Fruit fly (Drosophila melanogaster) whole organism, embryonic: Measurements from ENCODE around the gene Act87E.

Experiments used
- ATbp ChIP-seq: fragments of 200-800 bp; sonication (Bioruptor generic); optimal IDR thresholded peaks from 2 replicates; lab custom pipeline; 2017; ENCODE audit warnings: missing biosample characterization, mild to moderate bottlenecking, missing genetic modification characterization, missing genetic modification reagents
- B-H1 ChIP-seq: fragments of 200-800 bp; sonication (Bioruptor generic); IDR thresholded peaks from 3 replicates; pipeline ENCODE4 v1.3.6; 2022; ENCODE audit warnings: missing biosample characterization, missing genetic modification characterization
- Blimp-1 ChIP-seq: fragments of 200-800 bp; sonication (Bioruptor generic); optimal IDR thresholded peaks from 3 replicates; lab custom pipeline; 2018; ENCODE audit warnings: missing biosample characterization, missing genetic modification characterization, mild to moderate bottlenecking, moderate library complexity, missing genetic modification reagents
- BtbVII ChIP-seq: fragments of 200-800 bp; sonication (Bioruptor generic); optimal IDR thresholded peaks from 3 replicates; lab custom pipeline; 2017; ENCODE audit warnings: missing biosample characterization, mild to moderate bottlenecking, missing genetic modification characterization
- CG10654 ChIP-seq: fragments of 200-800 bp; sonication (Bioruptor generic); optimal IDR thresholded peaks from 2 replicates; lab custom pipeline; 2016; ENCODE audit warnings: missing biosample characterization, missing genetic modification characterization
- CG15269 ChIP-seq: fragments of 200-800 bp; sonication (Bioruptor generic); optimal IDR thresholded peaks from 2 replicates; lab custom pipeline; 2018; ENCODE audit warnings: missing biosample characterization, mild to moderate bottlenecking, missing genetic modification characterization, moderate library complexity
- CG16779 ChIP-seq: fragments of 200-800 bp; sonication (Bioruptor generic); IDR thresholded peaks from 2 replicates; pipeline ENCODE4 v1.3.6; 2022; ENCODE audit warnings: missing biosample characterization, missing genetic modification characterization
- CG17612 ChIP-seq: fragments of 200-800 bp; sonication (Bioruptor generic); IDR thresholded peaks from 2 replicates; pipeline ENCODE4 v1.3.6; 2022; ENCODE audit warnings: missing biosample characterization, missing genetic modification characterization
- CG18011 ChIP-seq: fragments of 200-800 bp; sonication (Bioruptor generic); optimal IDR thresholded peaks from 2 replicates; lab custom pipeline; 2017; ENCODE audit warnings: missing biosample characterization, missing genetic modification characterization, mild to moderate bottlenecking, moderate library complexity, missing genotype
- CG2129 ChIP-seq: fragments of 200-800 bp; sonication (Bioruptor generic); IDR thresholded peaks from 2 replicates; pipeline ENCODE4 v1.3.6; 2022; ENCODE audit warnings: missing biosample characterization, missing genetic modification characterization; ENCODE audit not compliant: partially characterized antibody
- CG3407 ChIP-seq: fragments of 200-800 bp; sonication (Bioruptor generic); optimal IDR thresholded peaks from 2 replicates; lab custom pipeline; 2018; ENCODE audit warnings: missing biosample characterization, mild to moderate bottlenecking, missing genetic modification characterization
- CG3995 ChIP-seq: fragments of 200-800 bp; sonication (Bioruptor generic); optimal IDR thresholded peaks from 3 replicates; lab custom pipeline; 2016; ENCODE audit warnings: missing biosample characterization, missing genetic modification characterization
- CG4328 ChIP-seq: fragments of 200-800 bp; sonication (Bioruptor generic); optimal IDR thresholded peaks from 3 replicates; lab custom pipeline; 2017; ENCODE audit warnings: missing biosample characterization, missing genetic modification reagents, missing genetic modification characterization
- CG4730 ChIP-seq: fragments of 200-800 bp; sonication (Bioruptor generic); IDR thresholded peaks from 2 replicates; pipeline ENCODE4 v1.3.6; 2022; ENCODE audit warnings: missing biosample characterization, missing genetic modification characterization
- CG6854 ChIP-seq: fragments of 200-800 bp; sonication (Bioruptor generic); optimal IDR thresholded peaks from 3 replicates; lab custom pipeline; 2017; ENCODE audit warnings: missing biosample characterization, mild to moderate bottlenecking, missing genetic modification characterization
- CG7786 ChIP-seq: fragments of 200-800 bp; sonication (Bioruptor generic); optimal IDR thresholded peaks from 2 replicates; lab custom pipeline; 2016; ENCODE audit warnings: missing biosample characterization, missing genetic modification characterization
- CG8281 ChIP-seq: fragments of 200-800 bp; sonication (Bioruptor generic); optimal IDR thresholded peaks from 2 replicates; lab custom pipeline; 2018; ENCODE audit warnings: missing biosample characterization, mild to moderate bottlenecking, missing genetic modification characterization, moderate library complexity
- CG9215 ChIP-seq: fragments of 200-800 bp; sonication (Bioruptor generic); IDR thresholded peaks from 2 replicates; pipeline ENCODE4 v1.3.6; 2022; ENCODE audit warnings: missing biosample characterization, missing genetic modification characterization
- CG9797 ChIP-seq: fragments of 200-800 bp; sonication (Bioruptor generic); optimal IDR thresholded peaks from 3 replicates; lab custom pipeline; 2018; ENCODE audit warnings: missing biosample characterization, mild to moderate bottlenecking, missing genetic modification characterization
- CoRest ChIP-seq: fragments of 200-800 bp; sonication (Bioruptor generic); optimal IDR thresholded peaks from 3 replicates; lab custom pipeline; 2018; ENCODE audit warnings: missing biosample characterization, mild to moderate bottlenecking, missing genetic modification characterization, moderate library complexity
- D ChIP-seq, 2 experiments: fragments of 200-800 bp in 1 of 2; fragments of >200 bp in 1 of 2; sonication (Bioruptor generic) in 1 of 2; optimal IDR thresholded peaks; 2 replicates in 1 of 2; 3 replicates in 1 of 2; lab custom pipeline; 2017; ENCODE audit warnings: mild to moderate bottlenecking in 1 of 2, missing biosample characterization in 1 of 2, missing genetic modification characterization in 1 of 2, missing genetic modification reagents in 1 of 2
- D19A ChIP-seq: fragments of 200-800 bp; optimal IDR thresholded peaks from 3 replicates; lab custom pipeline; 2019; ENCODE audit warnings: missing biosample characterization, mild to moderate bottlenecking, missing genetic modification characterization, moderate library complexity
- Deaf1 ChIP-seq: fragments of 200-800 bp; optimal IDR thresholded peaks from 3 replicates; lab custom pipeline; 2019; ENCODE audit warnings: missing biosample characterization, mild to moderate bottlenecking, missing genetic modification characterization, moderate library complexity
- E2f2 ChIP-seq: fragments of 200-800 bp; sonication (Bioruptor generic); IDR thresholded peaks from 2 replicates; pipeline ENCODE4 v1.3.6; 2022; ENCODE audit warnings: missing biosample characterization, missing genetic modification characterization
- Hmr ChIP-seq: fragments of 200-800 bp; sonication (Bioruptor generic); optimal IDR thresholded peaks from 3 replicates; lab custom pipeline; 2017; ENCODE audit warnings: mild to moderate bottlenecking, missing biosample characterization, missing genetic modification reagents, missing genetic modification characterization
- Mad ChIP-seq: fragments of 200-800 bp; sonication (Bioruptor generic); optimal IDR thresholded peaks from 2 replicates; lab custom pipeline; 2016; ENCODE audit warnings: missing biosample characterization, missing genetic modification characterization
- Oli ChIP-seq: fragments of 200-800 bp; sonication (Bioruptor generic); optimal IDR thresholded peaks from 2 replicates; lab custom pipeline; 2018; ENCODE audit warnings: missing biosample characterization, mild to moderate bottlenecking, missing genetic modification characterization, moderate library complexity
- Sox102F ChIP-seq: fragments of 200-800 bp; sonication (Bioruptor generic); optimal IDR thresholded peaks from 2 replicates; lab custom pipeline; 2018; ENCODE audit warnings: missing biosample characterization, mild to moderate bottlenecking, missing genetic modification characterization, moderate library complexity
- Spps ChIP-seq: fragments of 200-800 bp; sonication (Bioruptor generic); optimal IDR thresholded peaks from 2 replicates; lab custom pipeline; 2018; ENCODE audit warnings: missing biosample characterization, mild to moderate bottlenecking, missing genetic modification characterization
- TFAM ChIP-seq: fragments of 200-800 bp; sonication (Bioruptor generic); optimal IDR thresholded peaks from 2 replicates; lab custom pipeline; 2017; ENCODE audit warnings: missing biosample characterization, missing genetic modification characterization, inconsistent platforms
- Vsx1 ChIP-seq: fragments of 200-800 bp; sonication (Bioruptor generic); optimal IDR thresholded peaks from 2 replicates; lab custom pipeline; 2017; ENCODE audit warnings: missing biosample characterization, mild to moderate bottlenecking, missing genetic modification characterization, missing genetic modification reagents
- bbx ChIP-seq: fragments of 200-800 bp; sonication (Bioruptor generic); IDR thresholded peaks from 2 replicates; pipeline ENCODE4 v1.3.6; 2022; ENCODE audit warnings: missing biosample characterization, missing genetic modification characterization; ENCODE audit not compliant: partially characterized antibody
- bowl ChIP-seq: fragments of 200-800 bp; sonication (Bioruptor generic); IDR thresholded peaks from 2 replicates; pipeline ENCODE4 v1.3.6; 2022; ENCODE audit warnings: missing biosample characterization, missing genetic modification characterization
- btn ChIP-seq: fragments of 200-800 bp; sonication (Bioruptor generic); optimal IDR thresholded peaks from 2 replicates; lab custom pipeline; 2016; ENCODE audit warnings: missing biosample characterization, missing genetic modification characterization
- ewg ChIP-seq: fragments of 200-800 bp; sonication (Bioruptor generic); optimal IDR thresholded peaks from 3 replicates; lab custom pipeline; 2017; ENCODE audit warnings: mild to moderate bottlenecking, missing biosample characterization, missing genetic modification reagents, missing genetic modification characterization
- fd64A ChIP-seq: fragments of 200-800 bp; sonication (Bioruptor generic); optimal IDR thresholded peaks from 3 replicates; lab custom pipeline; 2018; ENCODE audit warnings: missing biosample characterization, mild to moderate bottlenecking, missing genetic modification characterization
- ftz-f1 ChIP-seq: fragments of 200-800 bp; sonication (Bioruptor generic); optimal IDR thresholded peaks from 2 replicates; lab custom pipeline; 2016; ENCODE audit warnings: missing biosample characterization, missing genetic modification characterization
- fu2 ChIP-seq: fragments of 200-800 bp; sonication (Bioruptor generic); optimal IDR thresholded peaks from 2 replicates; lab custom pipeline; 2016; ENCODE audit warnings: missing biosample characterization, missing genetic modification characterization
- jing ChIP-seq: fragments of 200-800 bp; sonication (Bioruptor generic); optimal IDR thresholded peaks from 2 replicates; lab custom pipeline; 2018; ENCODE audit warnings: missing biosample characterization, mild to moderate bottlenecking, missing genetic modification characterization
- lbe ChIP-seq: fragments of 200-800 bp; sonication (Bioruptor generic); optimal IDR thresholded peaks from 2 replicates; lab custom pipeline; 2016; ENCODE audit warnings: missing biosample characterization, mild to moderate bottlenecking, missing genetic modification characterization
- nmo ChIP-seq: fragments of 200-800 bp; sonication (Bioruptor generic); optimal IDR thresholded peaks from 2 replicates; lab custom pipeline; 2018; ENCODE audit warnings: missing biosample characterization, mild to moderate bottlenecking, missing genetic modification characterization, moderate library complexity
- pho ChIP-seq: fragments of 200-800 bp; sonication (Bioruptor generic); optimal IDR thresholded peaks from 2 replicates; lab custom pipeline; 2016; ENCODE audit warnings: missing biosample characterization, missing genetic modification characterization
- sens-2 ChIP-seq: fragments of 200-800 bp; sonication (Bioruptor generic); IDR thresholded peaks from 2 replicates; pipeline ENCODE4 v1.3.6; 2022; ENCODE audit warnings: missing biosample characterization, missing genetic modification characterization
- sna ChIP-seq: fragments of 200-800 bp; sonication (Bioruptor generic); IDR thresholded peaks from 2 replicates; pipeline ENCODE4 v1.3.6; 2022; ENCODE audit warnings: missing biosample characterization, missing genetic modification characterization; ENCODE audit not compliant: partially characterized antibody
- trem ChIP-seq: fragments of 200-800 bp; optimal IDR thresholded peaks from 3 replicates; lab custom pipeline; 2019; ENCODE audit warnings: missing biosample characterization, mild to moderate bottlenecking, missing genetic modification characterization, moderate library complexity
- tx ChIP-seq: fragments of 200-800 bp; sonication (Bioruptor generic); optimal IDR thresholded peaks from 2 replicates; lab custom pipeline; 2016; ENCODE audit warnings: missing biosample characterization, missing genetic modification characterization
- zen ChIP-seq: fragments of 200-800 bp; sonication (Bioruptor generic); optimal IDR thresholded peaks from 3 replicates; lab custom pipeline; 2018; ENCODE audit warnings: missing biosample characterization, mild to moderate bottlenecking, missing genetic modification characterization, moderate library complexity

Act87E gene

DNA sequence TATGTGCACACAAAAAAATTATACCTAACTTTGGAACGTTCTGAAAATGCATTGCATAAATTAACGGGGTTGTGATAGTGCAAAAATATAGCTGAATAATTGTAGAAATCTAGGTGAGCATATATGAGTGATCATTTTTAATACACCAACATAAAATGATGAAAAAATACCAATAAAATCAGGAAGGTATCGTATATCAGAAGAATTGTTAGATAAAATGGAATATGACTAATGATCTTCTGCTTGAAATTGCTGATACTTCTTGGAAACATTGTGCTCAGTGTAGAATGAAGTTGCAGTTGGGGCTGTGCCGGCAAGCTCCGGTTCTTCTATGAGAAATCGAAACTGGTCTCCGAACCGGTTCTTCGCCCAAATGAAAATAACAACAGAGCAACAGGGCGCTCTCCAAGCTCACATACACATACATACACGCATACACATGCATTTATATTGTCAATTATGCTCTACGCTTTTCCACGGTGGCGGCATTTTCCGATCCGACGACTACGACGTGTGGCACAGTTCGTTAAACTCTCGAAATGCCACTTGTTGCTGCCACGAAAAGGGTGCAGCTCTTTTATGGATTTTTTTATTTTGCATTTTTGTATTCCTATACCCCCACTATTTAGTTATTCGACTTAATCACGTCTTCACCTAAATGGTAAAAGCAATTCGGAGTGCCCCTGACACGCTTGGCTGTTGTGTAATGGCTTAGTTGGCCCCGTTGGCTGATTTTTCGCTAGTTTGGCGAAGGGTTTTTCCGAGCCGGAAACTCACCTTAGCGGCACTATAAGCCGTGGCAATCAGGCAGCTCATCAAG is 24.7 kb upstream of the Act87E start (continued):
- TF ChIP-seq CG2129 (GFP tag; lab: Robert Waterston, UW) = no peak
- peak; percentile 48 for TF ChIP-seq Deaf1 (tag; lab: Kevin White, UChicago)
- peak; percentile 79 for TF ChIP-seq CG9215 (GFP tag; lab: Robert Waterston, UW)
- TF ChIP-seq CG3407 (GFP tag; lab: Kevin White, UChicago) = peak; percentile 75
- peak; percentile 63; the same call in 1 of the 2 replicates for TF ChIP-seq CG16779 (GFP tag; lab: Robert Waterston, UW)
- peak; percentile 88 for TF ChIP-seq trem (tag; lab: Kevin White, UChicago)
- no peak for TF ChIP-seq CG9797 (GFP tag; lab: Kevin White, UChicago)
- peak; percentile 28 for TF ChIP-seq CG3995 (GFP tag; lab: Kevin White, UChicago)
- TF ChIP-seq bowl (GFP tag; lab: Robert Waterston, UW) = no peak
- TF ChIP-seq TFAM = peak; percentile 53
- TF ChIP-seq fd64A = peak; percentile 60
- TF ChIP-seq sna (GFP tag; lab: Robert Waterston, UW) = no peak; the same call in 1 of the 2 replicates
- peak; percentile 84 for TF ChIP-seq ewg (GFP tag; lab: Kevin White, UChicago)
- peak; percentile 80 for TF ChIP-seq Mad (GFP tag; lab: Kevin White, UChicago)
- TF ChIP-seq nmo (GFP tag; lab: Kevin White, UChicago) = peak; percentile 94
- TF ChIP-seq E2f2 = peak; percentile 68
- TF ChIP-seq Sox102F = peak; percentile 92
- TF ChIP-seq zen (tag; lab: Kevin White, UChicago) = peak; percentile 78
- peak; percentile 78 for TF ChIP-seq CG4730 (GFP tag; lab: Robert Waterston, UW)
- TF ChIP-seq fu2 (GFP tag; lab: Kevin White, UChicago) = peak; percentile 85
- peak; percentile 79 for TF ChIP-seq ATbp (GFP tag; lab: Kevin White, UChicago)
- TF ChIP-seq ftz-f1 (GFP tag; lab: Kevin White, UChicago) = no peak
- peak; percentile 91 for TF ChIP-seq CG7786 (GFP tag; lab: Kevin White, UChicago)
- TF ChIP-seq BtbVII (GFP tag; lab: Kevin White, UChicago) = peak; percentile 75
- peak; percentile 69 for TF ChIP-seq lbe (GFP tag; lab: Kevin White, UChicago)
- TF ChIP-seq Vsx1 = peak; percentile 81
- no peak for TF ChIP-seq D (optimal IDR thresholded peaks at IDR 0.05; lab: Kevin White, UChicago)
- peak; percentile 80 for TF ChIP-seq D (GFP tag; optimal IDR thresholded peaks at IDR 0.05; lab: Kevin White, UChicago)
- TF ChIP-seq bbx (GFP tag; lab: Robert Waterston, UW) = no peak
- peak; percentile 92 for TF ChIP-seq Blimp-1 (GFP tag; lab: Kevin White, UChicago)
- peak; percentile 78 for TF ChIP-seq Spps (tag; lab: Kevin White, UChicago)
- TF ChIP-seq CoRest (tag; lab: Kevin White, UChicago) = peak; percentile 96
- TF ChIP-seq CG18011 (GFP tag; lab: Kevin White, UChicago) = peak; percentile 64
- peak; percentile 96 for TF ChIP-seq Oli (tag; lab: Kevin White, UChicago)
- peak; percentile 90 for TF ChIP-seq CG15269 (tag; lab: Kevin White, UChicago)
- TF ChIP-seq pho = peak; percentile 85
- TF ChIP-seq CG17612 (GFP tag; lab: Robert Waterston, UW) = peak; percentile 54
- peak; percentile 85 for TF ChIP-seq CG10654 (GFP tag; lab: Kevin White, UChicago)
- peak; percentile 75; the same call in 1 of the 2 replicates for TF ChIP-seq sens-2 (GFP tag; lab: Robert Waterston, UW)
- peak; percentile 86 for TF ChIP-seq tx
- TF ChIP-seq jing = peak; percentile 77
- TF ChIP-seq CG6854 (GFP tag; lab: Kevin White, UChicago) = peak; percentile 63
- peak; percentile 73 for TF ChIP-seq B-H1
- peak; percentile 87 for TF ChIP-seq Hmr (GFP tag; lab: Kevin White, UChicago)
- TF ChIP-seq CG8281 (tag; lab: Kevin White, UChicago) = peak; percentile 77
- peak; percentile 70 for TF ChIP-seq btn
- peak; percentile 73 for TF ChIP-seq CG4328 (GFP tag; lab: Kevin White, UChicago)
- TF ChIP-seq D19A (tag; lab: Kevin White, UChicago) = peak; percentile 84
